Worm (Caenorhabditis elegans) whole organism, young adult: ENCODE measurements around the gene byn-1.
A peak's percentile ranks its signal among the peaks of the same experiment; 100 is the strongest.

Experiments used
- B0336.3 ChIP-seq: fragments of 200-800 bp; sonication (Bioruptor generic); IDR thresholded peaks from 2 replicates; pipeline ENCODE4 v1.3.6; 2022; ENCODE audit warnings: missing genetic modification characterization, missing compliant biosample characterization
- C17E4.6 ChIP-seq: fragments of 200-800 bp; sonication (Bioruptor generic); IDR thresholded peaks from 2 replicates; pipeline ENCODE4 v1.3.6; 2022; ENCODE audit warnings: missing genetic modification reagents, missing genetic modification characterization, missing compliant biosample characterization
- F23B12.7 ChIP-seq: sonication (generic microtip); optimal IDR thresholded peaks from 2 replicates; lab custom pipeline; 2017; ENCODE audit warnings: missing genetic modification characterization, mild to moderate bottlenecking, missing compliant biosample characterization, antibody characterized with exemption, moderate library complexity; ENCODE audit not compliant: insufficient read depth
- F37B4.10 ChIP-seq: fragments of 200-800 bp; sonication (Bioruptor generic); IDR thresholded peaks from 2 replicates; pipeline ENCODE4 v1.3.6; 2022; ENCODE audit warnings: missing genetic modification characterization, missing compliant biosample characterization
- F57C9.4 ChIP-seq: sonication (generic microtip); optimal IDR thresholded peaks from 2 replicates; lab custom pipeline; 2017; ENCODE audit warnings: mild to moderate bottlenecking, missing genetic modification characterization, missing compliant biosample characterization
- K12H6.12 ChIP-seq: fragments of 200-800 bp; sonication (Bioruptor generic); optimal IDR thresholded peaks from 2 replicates; lab custom pipeline; 2018; ENCODE audit warnings: mild to moderate bottlenecking, missing genetic modification characterization, missing compliant biosample characterization
- Y53G8AR.9 ChIP-seq: fragments of 200-800 bp; sonication (Bioruptor generic); conservative IDR thresholded peaks from 2 replicates; pipeline ENCODE4 v1.3.6; 2022; ENCODE audit warnings: missing genetic modification reagents, missing genetic modification characterization, missing compliant biosample characterization
- akir-1 ChIP-seq: fragments of 200-800 bp; sonication (Bioruptor generic); optimal IDR thresholded peaks from 2 replicates; lab custom pipeline; 2018; ENCODE audit warnings: mild to moderate bottlenecking, missing genetic modification characterization, moderate library complexity, missing compliant biosample characterization
- aptf-3 ChIP-seq: fragments of 200-800 bp; sonication (Bioruptor generic); IDR thresholded peaks from 2 replicates; pipeline ENCODE4 v1.3.6; 2022; ENCODE audit warnings: missing genetic modification characterization, missing compliant biosample characterization
- ccch-3 ChIP-seq: fragments of 200-800 bp; sonication (Bioruptor generic); optimal IDR thresholded peaks from 2 replicates; lab custom pipeline; 2018; ENCODE audit warnings: mild to moderate bottlenecking, missing genetic modification characterization, missing compliant biosample characterization
- cebp-2 ChIP-seq: fragments of 200-800 bp; sonication (Bioruptor generic); IDR thresholded peaks from 2 replicates; pipeline ENCODE4 v1.3.6; 2022; ENCODE audit warnings: missing genetic modification characterization, missing compliant biosample characterization
- ceh-100 ChIP-seq: fragments of 200-800 bp; sonication (Bioruptor generic); IDR thresholded peaks from 2 replicates; pipeline ENCODE4 v1.3.6; 2022; ENCODE audit warnings: missing genetic modification reagents, missing genetic modification characterization, missing compliant biosample characterization
- ceh-27 ChIP-seq: fragments of 200-800 bp; sonication (Bioruptor generic); optimal IDR thresholded peaks from 2 replicates; lab custom pipeline; 2018; ENCODE audit warnings: mild to moderate bottlenecking, missing genetic modification characterization, moderate library complexity, missing compliant biosample characterization
- ceh-79 ChIP-seq: sonication (generic microtip); optimal IDR thresholded peaks from 2 replicates; lab custom pipeline; 2017; ENCODE audit warnings: mild to moderate bottlenecking, missing genetic modification characterization, missing compliant biosample characterization
- dox-1 ChIP-seq: fragments of 200-800 bp; sonication (Bioruptor generic); IDR thresholded peaks from 2 replicates; pipeline ENCODE4 v1.3.6; 2022; ENCODE audit warnings: missing genetic modification reagents, missing genetic modification characterization, missing compliant biosample characterization
- dpl-1 ChIP-seq: fragments of 150-350 bp; optimal IDR thresholded peaks from 2 replicates; lab custom pipeline; 2014; ENCODE audit warnings: missing biosample characterization, missing genetic modification reagents, missing genetic modification characterization
- efl-1 ChIP-seq: fragments of 150-350 bp; optimal IDR thresholded peaks from 2 replicates; lab custom pipeline; 2014; ENCODE audit warnings: missing biosample characterization, missing genetic modification reagents, missing genetic modification characterization
- ekl-4 ChIP-seq: fragments of 200-800 bp; sonication (Bioruptor generic); IDR thresholded peaks from 2 replicates; pipeline ENCODE4 v1.3.6; 2022; ENCODE audit warnings: missing genetic modification reagents, missing genetic modification characterization, missing compliant biosample characterization
- fkh-3 ChIP-seq: sonication (generic microtip); optimal IDR thresholded peaks from 2 replicates; lab custom pipeline; 2016; ENCODE audit warnings: mild to moderate bottlenecking, missing genetic modification characterization, missing compliant biosample characterization
- him-1 ChIP-seq: sonication (generic microtip); optimal IDR thresholded peaks from 2 replicates; lab custom pipeline; 2016; ENCODE audit warnings: missing genotype, missing genetic modification reagents, missing genetic modification characterization, missing compliant biosample characterization
- hlh-26 ChIP-seq: fragments of 200-800 bp; sonication (Bioruptor generic); conservative IDR thresholded peaks from 2 replicates; pipeline ENCODE4 v1.3.6; 2022; ENCODE audit warnings: missing genetic modification reagents, missing genetic modification characterization, missing compliant biosample characterization
- hmg-20 ChIP-seq: fragments of 200-800 bp; sonication (Bioruptor generic); IDR thresholded peaks from 2 replicates; pipeline ENCODE4 v1.3.6; 2022; ENCODE audit warnings: missing genetic modification reagents, missing genetic modification characterization, missing compliant biosample characterization
- lag-1 ChIP-seq: fragments of 200-800 bp; sonication (Bioruptor generic); IDR thresholded peaks from 2 replicates; pipeline ENCODE4 v1.3.6; 2022; ENCODE audit warnings: missing genetic modification reagents, missing genetic modification characterization, missing compliant biosample characterization
- lin-40 ChIP-seq: sonication (generic microtip); optimal IDR thresholded peaks from 2 replicates; lab custom pipeline; 2016; ENCODE audit warnings: missing genetic modification characterization, mild to moderate bottlenecking, missing compliant biosample characterization, missing genotype, missing genetic modification reagents
- lir-1 ChIP-seq: fragments of 200-800 bp; sonication (Bioruptor generic); conservative IDR thresholded peaks from 2 replicates; pipeline ENCODE4 v1.3.6; 2022; ENCODE audit warnings: missing genetic modification reagents, missing genetic modification characterization, missing compliant biosample characterization
- madf-10 ChIP-seq: sonication (generic microtip); optimal IDR thresholded peaks from 2 replicates; lab custom pipeline; 2016; ENCODE audit warnings: mild to moderate bottlenecking, missing genetic modification characterization, missing compliant biosample characterization
- madf-3 ChIP-seq: fragments of 200-800 bp; sonication (Bioruptor generic); IDR thresholded peaks from 2 replicates; pipeline ENCODE4 v1.3.6; 2022; ENCODE audit warnings: missing genetic modification reagents, missing genetic modification characterization, missing compliant biosample characterization
- madf-8 ChIP-seq: fragments of 200-800 bp; sonication (Bioruptor generic); conservative IDR thresholded peaks from 2 replicates; pipeline ENCODE4 v1.3.6; 2022; ENCODE audit warnings: missing genetic modification reagents, missing genetic modification characterization, missing compliant biosample characterization
- nhr-179 ChIP-seq: sonication (generic microtip); optimal IDR thresholded peaks from 2 replicates; lab custom pipeline; 2016; ENCODE audit warnings: mild to moderate bottlenecking, missing genetic modification characterization, missing compliant biosample characterization
- nhr-90 ChIP-seq: sonication (generic microtip); optimal IDR thresholded peaks from 2 replicates; lab custom pipeline; 2016; ENCODE audit warnings: missing genotype, mild to moderate bottlenecking, missing genetic modification characterization, missing compliant biosample characterization
- pbrm-1 ChIP-seq: fragments of 200-800 bp; sonication (Bioruptor generic); IDR thresholded peaks from 2 replicates; pipeline ENCODE4 v1.3.6; 2022; ENCODE audit warnings: missing genetic modification reagents, missing genetic modification characterization, missing compliant biosample characterization
- pha-4 ChIP-seq: fragments of 150-350 bp; sonication (generic microtip); optimal IDR thresholded peaks from 2 replicates; lab custom pipeline; 2014; ENCODE audit warnings: missing biosample characterization, missing genetic modification reagents, missing genetic modification characterization
- snpc-1.1 ChIP-seq: sonication (generic microtip); optimal IDR thresholded peaks from 2 replicates; lab custom pipeline; 2017; ENCODE audit warnings: missing genetic modification characterization, mild to moderate bottlenecking, missing compliant biosample characterization, antibody characterized with exemption, moderate library complexity, missing genotype, missing genetic modification reagents; ENCODE audit not compliant: insufficient read depth
- snpc-1.3 ChIP-seq: sonication (generic microtip); optimal IDR thresholded peaks from 2 replicates; lab custom pipeline; 2017; ENCODE audit warnings: missing genetic modification characterization, mild to moderate bottlenecking, missing compliant biosample characterization, antibody characterized with exemption, moderate library complexity, missing genotype, missing genetic modification reagents; ENCODE audit not compliant: insufficient read depth
- snpc-4 ChIP-seq, 5 experiments: fragments of 150-350 bp in 1 of 5; sonication (generic microtip) in 4 of 5; optimal IDR thresholded peaks; 2 replicates each; lab custom pipeline; 2014 to 2018; ENCODE audit warnings: missing genetic modification characterization in 5 of 5, missing biosample characterization in 3 of 5, antibody characterized with exemption in 2 of 5, mild to moderate bottlenecking in 2 of 5, missing compliant biosample characterization in 2 of 5, missing genotype in 2 of 5, moderate library complexity in 2 of 5, missing genetic modification reagents in 1 of 5
- somi-1 ChIP-seq: fragments of 200-800 bp; sonication (Bioruptor generic); optimal IDR thresholded peaks from 2 replicates; lab custom pipeline; 2018; ENCODE audit warnings: mild to moderate bottlenecking, missing genetic modification characterization, missing compliant biosample characterization
- tbp1 ChIP-seq: fragments of 200-800 bp; sonication (Bioruptor generic); optimal IDR thresholded peaks from 2 replicates; lab custom pipeline; 2018; ENCODE audit warnings: mild to moderate bottlenecking, missing genetic modification characterization, missing compliant biosample characterization
- tbx-9 ChIP-seq: sonication (generic microtip); optimal IDR thresholded peaks from 2 replicates; lab custom pipeline; 2016; ENCODE audit warnings: borderline replicate concordance, missing genetic modification characterization, inconsistent platforms, missing compliant biosample characterization
- tlf-1 ChIP-seq: fragments of 200-800 bp; sonication (Bioruptor generic); optimal IDR thresholded peaks from 2 replicates; lab custom pipeline; 2018; ENCODE audit warnings: mild to moderate bottlenecking, missing genetic modification characterization, missing compliant biosample characterization
- unc-62 ChIP-seq: fragments of 150-350 bp; optimal IDR thresholded peaks from 2 replicates; lab custom pipeline; 2014; ENCODE audit warnings: missing biosample characterization, missing genetic modification reagents, missing genetic modification characterization
- zim-3 ChIP-seq: sonication (generic microtip); optimal IDR thresholded peaks from 2 replicates; lab custom pipeline; 2017; ENCODE audit warnings: mild to moderate bottlenecking, missing genetic modification characterization, moderate library complexity, missing compliant biosample characterization
- ztf-18 ChIP-seq: sonication (generic microtip); optimal IDR thresholded peaks from 2 replicates; lab custom pipeline; 2016; ENCODE audit warnings: missing genotype, mild to moderate bottlenecking, missing genetic modification characterization, missing compliant biosample characterization
- ztf-22 ChIP-seq: fragments of 200-800 bp; sonication (Bioruptor generic); optimal IDR thresholded peaks from 2 replicates; lab custom pipeline; 2018; ENCODE audit warnings: mild to moderate bottlenecking, missing genetic modification characterization, moderate library complexity, missing compliant biosample characterization
- ztf-26 ChIP-seq: sonication (generic microtip); optimal IDR thresholded peaks from 2 replicates; lab custom pipeline; 2017; ENCODE audit warnings: missing genetic modification characterization, missing compliant biosample characterization
- ztf-6 ChIP-seq: fragments of 200-800 bp; sonication (Bioruptor generic); IDR thresholded peaks from 2 replicates; pipeline ENCODE4 v1.3.6; 2022; ENCODE audit warnings: missing genetic modification reagents, missing genetic modification characterization, missing compliant biosample characterization

byn-1 gene

ce11 chrIII:6974952-6975351, 43.2 kb downstream of the byn-1 start:
- TF ChIP-seq tbx-9 (tag; lab: Kevin White, UChicago) (no peak), madf-8 (GFP tag; lab: Robert Waterston, UW) (no peak), pha-4 (tag; lab: Kevin White, UChicago) (no peak), tlf-1 (GFP tag; lab: Kevin White, UChicago) (no peak), ccch-3 (GFP tag; lab: Kevin White, UChicago) (no peak), nhr-179 (no peak), cebp-2 (GFP tag; lab: Robert Waterston, UW) (no peak)

DNA sequence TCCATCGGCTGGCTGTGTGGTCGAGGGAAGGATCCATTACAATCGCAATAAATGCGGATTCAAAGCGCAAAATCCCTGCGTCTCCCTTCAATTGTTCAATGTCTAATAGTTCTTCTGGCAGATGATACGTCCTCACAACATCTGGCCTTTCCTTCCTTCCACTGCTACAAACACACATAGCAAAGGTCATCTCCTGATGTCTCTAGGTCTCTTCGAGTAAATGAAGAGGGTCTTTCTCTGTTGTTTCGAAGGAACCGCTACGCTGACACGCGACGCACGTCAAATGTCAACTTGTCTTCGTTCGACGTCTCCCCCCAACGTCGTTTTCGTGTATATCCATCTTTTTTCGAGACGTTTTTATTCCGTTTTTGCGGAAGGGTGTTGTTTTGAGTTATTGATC, 47.1 kb downstream of the byn-1 start:
- TF ChIP-seq ceh-100 (GFP tag; lab: Robert Waterston, UW), result no peak
- no peak for TF ChIP-seq snpc-1.1
- no peak for TF ChIP-seq ceh-79 (tag; lab: Kevin White, UChicago)
- no peak for TF ChIP-seq efl-1 (GFP tag; lab: Kevin White, UChicago)
- TF ChIP-seq nhr-90 (tag; lab: Kevin White, UChicago), result no peak
- no peak for TF ChIP-seq tbp1 (GFP tag; lab: Kevin White, UChicago)
- TF ChIP-seq him-1 (tag; lab: Kevin White, UChicago), result no peak
- no peak for TF ChIP-seq ztf-6 (GFP tag; lab: Robert Waterston, UW)
- no peak for TF ChIP-seq hmg-20 (GFP tag; lab: Robert Waterston, UW)
- TF ChIP-seq dpl-1 (GFP tag; lab: Kevin White, UChicago), result no peak
- no peak for TF ChIP-seq hlh-26 (GFP tag; lab: Robert Waterston, UW)
- TF ChIP-seq Y53G8AR.9 (GFP tag; lab: Robert Waterston, UW), result no peak
- TF ChIP-seq madf-3 (GFP tag; lab: Robert Waterston, UW), result peak; percentile 79; the same call in 1 of the 2 replicates
- TF ChIP-seq tlf-1 (GFP tag; lab: Kevin White, UChicago), result no peak
- no peak for TF ChIP-seq lir-1
- no peak for TF ChIP-seq zim-3 (tag; lab: Kevin White, UChicago)
- no peak for TF ChIP-seq ztf-22 (GFP tag; lab: Kevin White, UChicago)
- TF ChIP-seq unc-62, result peak; percentile 97
- peak; percentile 28 for TF ChIP-seq ztf-26 (tag; lab: Kevin White, UChicago)
- TF ChIP-seq aptf-3, result no peak
- TF ChIP-seq lin-40 (tag; lab: Kevin White, UChicago), result peak; percentile 25
- peak; percentile 35; the same call in 1 of the 2 replicates for TF ChIP-seq dox-1 (GFP tag; lab: Robert Waterston, UW)
- peak; percentile 48 for TF ChIP-seq ceh-27 (GFP tag; lab: Kevin White, UChicago)
- no peak for TF ChIP-seq snpc-1.3
- TF ChIP-seq F23B12.7 (tag; lab: Kevin White, UChicago), result no peak
- TF ChIP-seq F57C9.4 (tag; lab: Kevin White, UChicago), result no peak
- no peak for TF ChIP-seq F37B4.10 (GFP tag; lab: Robert Waterston, UW)
- no peak for TF ChIP-seq akir-1 (GFP tag; lab: Kevin White, UChicago)
- peak; percentile 15 for TF ChIP-seq K12H6.12 (tag; lab: Kevin White, UChicago)
- 0 out of 2 replicates have a peak, but pooled peaks have one; percentile 45 for TF ChIP-seq ekl-4 (GFP tag; lab: Robert Waterston, UW)
- no peak for TF ChIP-seq C17E4.6
- no peak for TF ChIP-seq pbrm-1 (GFP tag; lab: Robert Waterston, UW)
- no peak for TF ChIP-seq madf-10
- no peak for TF ChIP-seq B0336.3 (GFP tag; lab: Robert Waterston, UW)
- TF ChIP-seq lag-1 (GFP tag; lab: Robert Waterston, UW), result no peak
- TF ChIP-seq ztf-18, result no peak
- peak; percentile 35 for TF ChIP-seq somi-1 (GFP tag; lab: Kevin White, UChicago)
- TF ChIP-seq snpc-4 (GFP tag; optimal IDR thresholded peaks at IDR 0.05; lab: Kevin White, UChicago), result no peak
- TF ChIP-seq snpc-4 (tag; optimal IDR thresholded peaks at IDR 0.05; lab: Kevin White, UChicago), result no peak
- TF ChIP-seq fkh-3 (tag; lab: Kevin White, UChicago), result no peak
- TF ChIP-seq ccch-3 (GFP tag; lab: Kevin White, UChicago), result no peak
